Worm (Caenorhabditis elegans) whole organism, mixed stage, embryonic: Measurements from ENCODE around the gene C14C10.10.

ENCODE experiments used
- M03D4.4 ChIP-seq: sonication (generic microtip); optimal IDR thresholded peaks from 2 replicates; lab custom pipeline; 2017; ENCODE audit warnings: mild to moderate bottlenecking, missing genetic modification characterization, missing compliant biosample characterization
- bed-3 ChIP-seq: fragments of 200-800 bp; sonication (Bioruptor generic); optimal IDR thresholded peaks from 3 replicates; lab custom pipeline; 2018; ENCODE audit warnings: mild to moderate bottlenecking, missing genetic modification characterization, moderate library complexity, missing compliant biosample characterization
- blmp-1 ChIP-seq: fragments of 150-350 bp; optimal IDR thresholded peaks from 2 replicates; lab custom pipeline; 2014; ENCODE audit warnings: missing biosample characterization, missing genetic modification characterization
- ceh-39 ChIP-seq: fragments of 150-350 bp; optimal IDR thresholded peaks from 2 replicates; lab custom pipeline; 2014; ENCODE audit warnings: missing biosample characterization, missing genetic modification characterization
- ceh-43 ChIP-seq: fragments of 200-800 bp; sonication (Bioruptor generic); optimal IDR thresholded peaks from 2 replicates; lab custom pipeline; 2018; ENCODE audit warnings: mild to moderate bottlenecking, missing genetic modification characterization, moderate library complexity, missing compliant biosample characterization
- ceh-83 ChIP-seq: fragments of 200-800 bp; sonication (Bioruptor generic); optimal IDR thresholded peaks from 2 replicates; lab custom pipeline; 2018; ENCODE audit warnings: mild to moderate bottlenecking, missing genetic modification characterization, missing compliant biosample characterization
- ces-1 ChIP-seq: fragments of 150-350 bp; optimal IDR thresholded peaks from 2 replicates; lab custom pipeline; 2014; ENCODE audit warnings: missing biosample characterization, missing genetic modification reagents, missing genetic modification characterization
- drap-1 ChIP-seq: fragments of 200-800 bp; sonication (Bioruptor generic); optimal IDR thresholded peaks from 3 replicates; lab custom pipeline; 2018; ENCODE audit warnings: mild to moderate bottlenecking, missing genetic modification characterization, missing compliant biosample characterization
- elt-1 ChIP-seq: sonication (generic microtip); optimal IDR thresholded peaks from 2 replicates; lab custom pipeline; 2017; ENCODE audit warnings: missing genetic modification characterization, mild to moderate bottlenecking, missing compliant biosample characterization, antibody characterized with exemption, moderate library complexity, borderline replicate concordance; ENCODE audit not compliant: insufficient read depth
- elt-3 ChIP-seq: fragments of 150-350 bp; optimal IDR thresholded peaks from 2 replicates; lab custom pipeline; 2014; ENCODE audit warnings: missing biosample characterization, missing genetic modification characterization
- flh-1 ChIP-seq: fragments of 200-800 bp; sonication (Bioruptor generic); optimal IDR thresholded peaks from 2 replicates; lab custom pipeline; 2018; ENCODE audit warnings: mild to moderate bottlenecking, missing genetic modification characterization, moderate library complexity, missing compliant biosample characterization
- hlh-1 ChIP-seq: fragments of 150-350 bp; optimal IDR thresholded peaks from 2 replicates; lab custom pipeline; 2014; ENCODE audit warnings: missing biosample characterization, missing genetic modification reagents, missing genetic modification characterization
- lin-13 ChIP-seq: fragments of 150-350 bp; optimal IDR thresholded peaks from 2 replicates; lab custom pipeline; 2014; ENCODE audit warnings: missing biosample characterization, missing genetic modification characterization
- lsy-2 ChIP-seq: fragments of 150-350 bp; optimal IDR thresholded peaks from 2 replicates; lab custom pipeline; 2014; ENCODE audit warnings: missing biosample characterization, missing genetic modification characterization
- mab-5 ChIP-seq: fragments of 150-350 bp; optimal IDR thresholded peaks from 2 replicates; lab custom pipeline; 2014; ENCODE audit warnings: missing biosample characterization, missing genetic modification characterization
- mep-1 ChIP-seq: fragments of 150-350 bp; optimal IDR thresholded peaks from 2 replicates; lab custom pipeline; 2017; ENCODE audit warnings: missing biosample characterization, missing genetic modification reagents, missing genetic modification characterization, inconsistent platforms
- nhr-12 ChIP-seq: fragments of 150-350 bp; optimal IDR thresholded peaks from 2 replicates; lab custom pipeline; 2014; ENCODE audit warnings: missing biosample characterization, missing genetic modification characterization
- nhr-2 ChIP-seq: fragments of 150-350 bp; optimal IDR thresholded peaks from 2 replicates; lab custom pipeline; 2014; ENCODE audit warnings: missing biosample characterization, missing genetic modification characterization
- nhr-237 ChIP-seq: fragments of 150-350 bp; optimal IDR thresholded peaks from 2 replicates; lab custom pipeline; 2014; ENCODE audit warnings: missing biosample characterization, missing genetic modification characterization
- nhr-28 ChIP-seq: fragments of 150-350 bp; optimal IDR thresholded peaks from 2 replicates; lab custom pipeline; 2014; ENCODE audit warnings: missing biosample characterization, missing genetic modification characterization
- nhr-76 ChIP-seq: sonication (generic microtip); optimal IDR thresholded peaks from 2 replicates; lab custom pipeline; 2017; ENCODE audit warnings: missing biosample characterization, missing genetic modification characterization
- pha-4 ChIP-seq: fragments of 150-350 bp; optimal IDR thresholded peaks from 2 replicates; lab custom pipeline; 2018; ENCODE audit warnings: missing biosample characterization, missing genetic modification reagents, missing genetic modification characterization
- sem-2 ChIP-seq: fragments of 200-800 bp; sonication (Bioruptor generic); optimal IDR thresholded peaks from 2 replicates; lab custom pipeline; 2018; ENCODE audit warnings: mild to moderate bottlenecking, missing genetic modification characterization, missing compliant biosample characterization
- snpc-4 ChIP-seq: fragments of 150-350 bp; optimal IDR thresholded peaks from 2 replicates; lab custom pipeline; 2014; ENCODE audit warnings: missing biosample characterization, missing genetic modification characterization
- tbx-8 ChIP-seq: fragments of 200-800 bp; sonication (Bioruptor generic); optimal IDR thresholded peaks from 2 replicates; lab custom pipeline; 2018; ENCODE audit warnings: mild to moderate bottlenecking, missing genetic modification characterization, moderate library complexity, missing compliant biosample characterization
- unc-120 ChIP-seq: sonication (generic microtip); optimal IDR thresholded peaks from 2 replicates; lab custom pipeline; 2017; ENCODE audit warnings: missing genetic modification characterization, missing compliant biosample characterization; ENCODE audit not compliant: poor library complexity, severe bottlenecking
- unc-39 ChIP-seq: fragments of 150-350 bp; optimal IDR thresholded peaks from 2 replicates; lab custom pipeline; 2014; ENCODE audit warnings: missing biosample characterization, missing genetic modification characterization
- unc-62 ChIP-seq: fragments of 150-350 bp; optimal IDR thresholded peaks from 2 replicates; lab custom pipeline; 2014; ENCODE audit warnings: missing biosample characterization, missing genetic modification reagents, missing genetic modification characterization
- ztf-11 ChIP-seq: fragments of 150-350 bp; optimal IDR thresholded peaks from 2 replicates; lab custom pipeline; 2014; ENCODE audit warnings: missing biosample characterization, missing genetic modification characterization

The C14C10.10 gene

ce11 chrV:12637238-12637690, 38.3 kb upstream of the C14C10.10 start, which contains the start of gene F56H9.2:
TSS of gene F56H9.2 (plus strand) at chrV:12637663.
- TF ChIP-seq nhr-2 (tag; lab: Kevin White, UChicago), result peak; percentile 55
- peak; percentile 25 for TF ChIP-seq unc-62
- no peak for TF ChIP-seq bed-3 (GFP tag; lab: Kevin White, UChicago)
- TF ChIP-seq elt-3 (tag; lab: Kevin White, UChicago), result peak; percentile 61
- peak; percentile 4 for TF ChIP-seq mep-1 (tag; lab: Kevin White, UChicago)
- peak; percentile 18 for TF ChIP-seq lsy-2 (tag; lab: Kevin White, UChicago)
- TF ChIP-seq ceh-39, result peak; percentile 17
- peak; percentile 71 for TF ChIP-seq pha-4 (tag; lab: Kevin White, UChicago)
- TF ChIP-seq elt-1, result no peak

- TF ChIP-seq unc-62 (no peak), lin-13 (no peak), unc-39 (no peak), elt-1 (no peak), bed-3 (GFP tag; lab: Kevin White, UChicago) (no peak), nhr-2 (tag; lab: Kevin White, UChicago) (no peak), unc-120 (tag; lab: Kevin White, UChicago) (no peak), blmp-1 (tag; lab: Kevin White, UChicago) (no peak), drap-1 (GFP tag; lab: Kevin White, UChicago) (no peak), hlh-1 (no peak), flh-1 (GFP tag; lab: Kevin White, UChicago) (no peak), mab-5 (tag; lab: Kevin White, UChicago) (no peak), ceh-83 (GFP tag; lab: Kevin White, UChicago) (no peak), snpc-4 (tag; lab: Kevin White, UChicago) (no peak), lsy-2 (tag; lab: Kevin White, UChicago) (no peak), elt-3 (tag; lab: Kevin White, UChicago) (no peak), M03D4.4 (tag; lab: Kevin White, UChicago) (no peak), ztf-11 (tag; lab: Kevin White, UChicago) (no peak), sem-2 (GFP tag; lab: Kevin White, UChicago) (no peak)
These were observed 37.3 kb upstream of the C14C10.10 start for ce11 chrV:12636248-12636647.

DNA sequence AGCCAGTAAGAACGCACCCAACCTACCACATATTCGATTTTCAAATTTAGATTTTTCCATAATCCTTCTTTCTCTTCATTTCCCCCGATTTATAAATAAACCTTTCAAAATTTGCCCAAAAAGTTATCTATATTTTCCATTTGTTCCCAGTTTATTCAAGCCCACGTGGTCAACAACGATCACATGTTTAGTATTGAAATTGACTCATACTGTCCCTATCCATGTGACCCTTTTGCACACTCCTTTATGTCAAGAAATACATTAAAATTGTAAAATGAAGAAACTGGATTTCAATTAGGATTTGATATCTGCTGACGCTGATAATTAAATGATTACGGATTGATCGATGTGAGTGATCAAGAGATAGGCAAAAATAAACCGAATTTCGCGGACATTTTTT, 36.3 kb upstream of the C14C10.10 start:
- TF ChIP-seq unc-120 (tag; lab: Kevin White, UChicago) (no peak), nhr-28 (tag; lab: Kevin White, UChicago) (no peak), nhr-12 (tag; lab: Kevin White, UChicago) (no peak), ceh-39 (no peak), unc-62 (no peak), drap-1 (GFP tag; lab: Kevin White, UChicago) (no peak), lsy-2 (tag; lab: Kevin White, UChicago) (no peak), hlh-1 (no peak)

ce11 chrV:12634746-12635145, 35.8 kb upstream of the C14C10.10 start:
- TF ChIP-seq elt-1 (no peak), drap-1 (GFP tag; lab: Kevin White, UChicago) (no peak)

DNA sequence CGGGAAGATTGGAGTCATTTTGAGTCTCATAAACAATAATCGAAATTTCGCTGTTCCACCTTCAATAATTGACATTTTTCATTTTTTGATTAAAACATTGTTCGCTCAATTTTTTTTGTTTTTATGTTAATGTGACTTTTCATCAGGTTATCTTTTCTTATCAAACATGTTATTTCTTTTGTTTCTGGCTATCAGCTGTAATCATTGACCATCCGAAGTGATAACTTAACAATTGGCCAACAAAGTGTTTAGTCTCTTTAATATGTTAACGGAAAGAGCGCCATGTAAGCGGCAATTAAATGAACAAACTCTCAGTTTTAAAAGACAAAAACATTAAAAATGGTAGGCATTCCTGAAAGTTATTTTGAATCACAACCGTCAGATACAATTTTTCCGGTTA, 35.1 kb upstream of the C14C10.10 start:
- TF ChIP-seq tbx-8 (GFP tag; lab: Kevin White, UChicago) (no peak), nhr-28 (tag; lab: Kevin White, UChicago) (no peak), nhr-12 (tag; lab: Kevin White, UChicago) (no peak), nhr-237 (tag; lab: Kevin White, UChicago) (no peak), nhr-76 (no peak), elt-3 (tag; lab: Kevin White, UChicago) (no peak), lsy-2 (tag; lab: Kevin White, UChicago) (no peak), hlh-1 (no peak), ceh-43 (GFP tag; lab: Kevin White, UChicago) (no peak), unc-120 (tag; lab: Kevin White, UChicago) (no peak), unc-39 (no peak), bed-3 (GFP tag; lab: Kevin White, UChicago) (no peak), ces-1 (GFP tag; lab: Kevin White, UChicago) (no peak), elt-1 (no peak)

- TF ChIP-seq blmp-1 (tag; lab: Kevin White, UChicago) (no peak), flh-1 (GFP tag; lab: Kevin White, UChicago) (peak; percentile 19)
These were observed 34.1 kb upstream of the C14C10.10 start for ce11 chrV:12633046-12633445.
